Worm (Caenorhabditis elegans): Measurements from ENCODE around the gene hsp-90.

- TF ChIP-seq skn-1 (tag; optimal IDR thresholded peaks at IDR 0.05) (no peak), ceh-82 (tag; optimal IDR thresholded peaks at IDR 0.05) (no peak), nhr-11 (tag; optimal IDR thresholded peaks at IDR 0.05) (no peak), lir-3 (tag; optimal IDR thresholded peaks at IDR 0.05) (no peak), zip-2 (tag; optimal IDR thresholded peaks at IDR 0.05) (no peak), aly-2 (tag; optimal IDR thresholded peaks at IDR 0.05) (no peak), jun-1 (tag; optimal IDR thresholded peaks at IDR 0.05) (no peak), cey-2 (tag; optimal IDR thresholded peaks at IDR 0.05; ENCODE audit: borderline replicate concordance, insufficient read depth) (no peak), lin-39 (tag; optimal IDR thresholded peaks at IDR 0.05) (no peak), F44E2.7 (GFP tag; IDR thresholded peaks at IDR 0.05) (no peak), dmd-9 (GFP tag; IDR thresholded peaks at IDR 0.05) (no peak), snpc-1.2 (GFP tag; IDR thresholded peaks at IDR 0.05) (no peak), nhr-48 (tag; optimal IDR thresholded peaks at IDR 0.05) (no peak), nhr-237 (tag; optimal IDR thresholded peaks at IDR 0.05) (no peak)
Measured at ce11 chrV:14712316-14712715, 27.6 kb downstream of the hsp-90 start, which contains the start of gene R08A2.5.

All from whole organism, L4 larva.